Worm (Caenorhabditis elegans) whole organism, late embryonic: ENCODE data around the gene ent-7.

Experiments used
- C38D4.7 ChIP-seq: fragments of 200-800 bp; sonication (Bioruptor generic); optimal IDR thresholded peaks from 2 replicates; lab custom pipeline; 2018; ENCODE audit warnings: mild to moderate bottlenecking, missing genetic modification characterization, moderate library complexity, missing compliant biosample characterization
- K02D7.2 ChIP-seq: sonication (generic microtip); optimal IDR thresholded peaks from 2 replicates; lab custom pipeline; 2017; ENCODE audit warnings: mild to moderate bottlenecking, missing genetic modification characterization, missing compliant biosample characterization
- K09A11.1 ChIP-seq: sonication (generic microtip); optimal IDR thresholded peaks from 2 replicates; lab custom pipeline; 2017; ENCODE audit warnings: antibody characterized with exemption, mild to moderate bottlenecking, missing genetic modification characterization, missing compliant biosample characterization; ENCODE audit not compliant: insufficient read depth
- T23F11.4 ChIP-seq: fragments of 200-800 bp; sonication (Bioruptor generic); optimal IDR thresholded peaks from 2 replicates; lab custom pipeline; 2018; ENCODE audit warnings: mild to moderate bottlenecking, missing genetic modification characterization, missing compliant biosample characterization
- ahr-1 ChIP-seq: sonication (generic microtip); optimal IDR thresholded peaks from 2 replicates; lab custom pipeline; 2016; ENCODE audit warnings: missing genetic modification characterization, missing compliant biosample characterization
- ama-1 ChIP-seq: fragments of 150-350 bp; optimal IDR thresholded peaks from 2 replicates; lab custom pipeline; 2014
- ceh-14 ChIP-seq: sonication (generic microtip); optimal IDR thresholded peaks from 2 replicates; lab custom pipeline; 2016; ENCODE audit warnings: missing genotype, missing genetic modification characterization, missing compliant biosample characterization
- ceh-18 ChIP-seq: sonication (generic microtip); optimal IDR thresholded peaks from 2 replicates; lab custom pipeline; 2016; ENCODE audit warnings: missing genetic modification characterization, missing compliant biosample characterization
- ceh-19 ChIP-seq: fragments of 200-800 bp; sonication (Bioruptor generic); optimal IDR thresholded peaks from 2 replicates; lab custom pipeline; 2018; ENCODE audit warnings: mild to moderate bottlenecking, missing genetic modification characterization, missing compliant biosample characterization
- ceh-2 ChIP-seq: sonication (generic microtip); optimal IDR thresholded peaks from 2 replicates; lab custom pipeline; 2016; ENCODE audit warnings: missing genotype, missing genetic modification characterization, missing compliant biosample characterization
- ceh-22 ChIP-seq: sonication (generic microtip); optimal IDR thresholded peaks from 2 replicates; lab custom pipeline; 2017; ENCODE audit warnings: missing biosample characterization, missing genetic modification characterization
- ceh-30 ChIP-seq: fragments of 150-350 bp; optimal IDR thresholded peaks from 2 replicates; lab custom pipeline; 2014; ENCODE audit warnings: missing biosample characterization, missing genetic modification characterization
- ceh-31 ChIP-seq: sonication (generic microtip); optimal IDR thresholded peaks from 2 replicates; lab custom pipeline; 2016; ENCODE audit warnings: missing genetic modification characterization, missing compliant biosample characterization
- ceh-34 ChIP-seq: sonication (generic microtip); optimal IDR thresholded peaks from 2 replicates; lab custom pipeline; 2016; ENCODE audit warnings: mild to moderate bottlenecking, missing genetic modification characterization, missing compliant biosample characterization
- ceh-45 ChIP-seq: fragments of 200-800 bp; sonication (Bioruptor generic); IDR thresholded peaks from 2 replicates; pipeline ENCODE4 v1.3.6; 2022; ENCODE audit warnings: missing genetic modification reagents, missing genetic modification characterization, missing compliant biosample characterization
- ceh-6 ChIP-seq: fragments of 200-800 bp; sonication (Bioruptor generic); optimal IDR thresholded peaks from 2 replicates; lab custom pipeline; 2018; ENCODE audit warnings: mild to moderate bottlenecking, missing genetic modification characterization, missing compliant biosample characterization
- che-1 ChIP-seq: sonication (generic microtip); optimal IDR thresholded peaks from 2 replicates; lab custom pipeline; 2016; ENCODE audit warnings: mild to moderate bottlenecking, missing genetic modification characterization, missing compliant biosample characterization
- dmd-4 ChIP-seq: sonication (generic microtip); optimal IDR thresholded peaks from 2 replicates; lab custom pipeline; 2016; ENCODE audit warnings: borderline replicate concordance, missing genetic modification characterization, missing compliant biosample characterization
- elt-2 ChIP-seq: sonication (generic microtip); optimal IDR thresholded peaks from 2 replicates; lab custom pipeline; 2016; ENCODE audit warnings: missing genetic modification reagents, missing genetic modification characterization, missing compliant biosample characterization
- fkh-6 ChIP-seq: sonication (generic microtip); optimal IDR thresholded peaks from 2 replicates; lab custom pipeline; 2016; ENCODE audit warnings: missing genetic modification characterization, missing compliant biosample characterization
- hlh-13 ChIP-seq: fragments of 200-800 bp; sonication (Bioruptor generic); optimal IDR thresholded peaks from 2 replicates; lab custom pipeline; 2018; ENCODE audit warnings: mild to moderate bottlenecking, missing genetic modification characterization, missing compliant biosample characterization
- hlh-30 ChIP-seq: sonication (generic microtip); optimal IDR thresholded peaks from 2 replicates; lab custom pipeline; 2017; ENCODE audit warnings: antibody characterized with exemption, missing genetic modification characterization, missing compliant biosample characterization; ENCODE audit not compliant: insufficient read depth
- hlh-6 ChIP-seq: sonication (generic microtip); optimal IDR thresholded peaks from 2 replicates; lab custom pipeline; 2016; ENCODE audit warnings: missing genotype, missing genetic modification characterization, missing compliant biosample characterization
- hlh-8 ChIP-seq: sonication (generic microtip); optimal IDR thresholded peaks from 2 replicates; lab custom pipeline; 2016; ENCODE audit warnings: missing genotype, missing genetic modification characterization, missing compliant biosample characterization
- lin-11 ChIP-seq: fragments of 200-800 bp; sonication (Bioruptor generic); optimal IDR thresholded peaks from 2 replicates; lab custom pipeline; 2018; ENCODE audit warnings: mild to moderate bottlenecking, missing genetic modification characterization, missing compliant biosample characterization
- mec-3 ChIP-seq: sonication (generic microtip); optimal IDR thresholded peaks from 2 replicates; lab custom pipeline; 2016; ENCODE audit warnings: borderline replicate concordance, missing genetic modification characterization, missing compliant biosample characterization
- nhr-11 ChIP-seq: fragments of 150-350 bp; optimal IDR thresholded peaks from 2 replicates; lab custom pipeline; 2014; ENCODE audit warnings: missing biosample characterization, missing genetic modification characterization
- npax-4 ChIP-seq: sonication (generic microtip); optimal IDR thresholded peaks from 2 replicates; lab custom pipeline; 2016; ENCODE audit warnings: missing genetic modification characterization, missing compliant biosample characterization
- odd-2 ChIP-seq: sonication (generic microtip); optimal IDR thresholded peaks from 2 replicates; lab custom pipeline; 2017; ENCODE audit warnings: antibody characterized with exemption, mild to moderate bottlenecking, missing genetic modification characterization, missing compliant biosample characterization
- pag-3 ChIP-seq: sonication (generic microtip); optimal IDR thresholded peaks from 2 replicates; lab custom pipeline; 2016; ENCODE audit warnings: missing compliant biosample characterization, missing genetic modification characterization, borderline replicate concordance
- pax-1 ChIP-seq: fragments of 150-350 bp; optimal IDR thresholded peaks from 2 replicates; lab custom pipeline; 2014; ENCODE audit warnings: missing biosample characterization, missing genetic modification characterization
- pha-2 ChIP-seq: sonication (generic microtip); optimal IDR thresholded peaks from 2 replicates; lab custom pipeline; 2017; ENCODE audit warnings: mild to moderate bottlenecking, missing genetic modification characterization, missing compliant biosample characterization
- pha-4 ChIP-seq: fragments of 150-350 bp; optimal IDR thresholded peaks from 2 replicates; lab custom pipeline; 2018; ENCODE audit warnings: missing biosample characterization, missing genetic modification reagents, missing genetic modification characterization
- pros-1 ChIP-seq: fragments of 150-350 bp; optimal IDR thresholded peaks from 2 replicates; lab custom pipeline; 2014; ENCODE audit warnings: missing biosample characterization, missing genetic modification reagents, missing genetic modification characterization
- rnt-1 ChIP-seq: sonication (generic microtip); optimal IDR thresholded peaks from 2 replicates; lab custom pipeline; 2016; ENCODE audit warnings: missing genetic modification characterization, missing compliant biosample characterization
- sox-4 ChIP-seq: sonication (generic microtip); optimal IDR thresholded peaks from 2 replicates; lab custom pipeline; 2017; ENCODE audit warnings: mild to moderate bottlenecking, missing genetic modification characterization, inconsistent platforms, missing compliant biosample characterization
- syd-9 ChIP-seq: sonication (generic microtip); optimal IDR thresholded peaks from 2 replicates; lab custom pipeline; 2016; ENCODE audit warnings: mild to moderate bottlenecking, missing genetic modification characterization, moderate library complexity, missing compliant biosample characterization
- tbx-2 ChIP-seq: sonication (generic microtip); optimal IDR thresholded peaks from 2 replicates; lab custom pipeline; 2016; ENCODE audit warnings: missing genetic modification characterization, missing compliant biosample characterization
- tbx-7 ChIP-seq: sonication (generic microtip); optimal IDR thresholded peaks from 2 replicates; lab custom pipeline; 2016; ENCODE audit warnings: missing genotype, missing genetic modification characterization, missing compliant biosample characterization
- ttx-3 ChIP-seq: sonication (generic microtip); optimal IDR thresholded peaks from 2 replicates; lab custom pipeline; 2016; ENCODE audit warnings: missing genetic modification reagents, missing genetic modification characterization, missing compliant biosample characterization
- unc-86 ChIP-seq: sonication (generic microtip); optimal IDR thresholded peaks from 2 replicates; lab custom pipeline; 2016; ENCODE audit warnings: missing genetic modification characterization, missing compliant biosample characterization
- ztf-16 ChIP-seq: sonication (generic microtip); optimal IDR thresholded peaks from 2 replicates; lab custom pipeline; 2017; ENCODE audit warnings: missing genetic modification characterization, missing compliant biosample characterization

The ent-7 gene

ce11 chrIV:9994895-9995394 is 22.1 kb upstream of the ent-7 start, which contains the start of gene uba-1:
TSS of gene uba-1 (minus strand) at chrIV:9994945.
- TF ChIP-seq hlh-30 (tag; lab: Kevin White, UChicago) (no peak), hlh-8 (no peak), ceh-31 (tag; lab: Kevin White, UChicago) (no peak), K09A11.1 (no peak), unc-86 (tag; lab: Kevin White, UChicago) (no peak), ceh-45 (GFP tag; lab: Robert Waterston, UW) (no peak), che-1 (no peak), mec-3 (tag; lab: Kevin White, UChicago) (no peak), odd-2 (tag; lab: Kevin White, UChicago) (no peak), pag-3 (tag; lab: Kevin White, UChicago) (no peak), ceh-18 (tag; lab: Kevin White, UChicago) (no peak), dmd-4 (tag; lab: Kevin White, UChicago) (no peak), pax-1 (no peak), ceh-2 (tag; lab: Kevin White, UChicago) (no peak), pha-4 (tag; lab: Kevin White, UChicago) (no peak), ceh-6 (GFP tag; lab: Kevin White, UChicago) (no peak), ceh-34 (tag; lab: Kevin White, UChicago) (no peak)
- TF ChIP-seq, all 69 proteins: peak for 0

DNA sequence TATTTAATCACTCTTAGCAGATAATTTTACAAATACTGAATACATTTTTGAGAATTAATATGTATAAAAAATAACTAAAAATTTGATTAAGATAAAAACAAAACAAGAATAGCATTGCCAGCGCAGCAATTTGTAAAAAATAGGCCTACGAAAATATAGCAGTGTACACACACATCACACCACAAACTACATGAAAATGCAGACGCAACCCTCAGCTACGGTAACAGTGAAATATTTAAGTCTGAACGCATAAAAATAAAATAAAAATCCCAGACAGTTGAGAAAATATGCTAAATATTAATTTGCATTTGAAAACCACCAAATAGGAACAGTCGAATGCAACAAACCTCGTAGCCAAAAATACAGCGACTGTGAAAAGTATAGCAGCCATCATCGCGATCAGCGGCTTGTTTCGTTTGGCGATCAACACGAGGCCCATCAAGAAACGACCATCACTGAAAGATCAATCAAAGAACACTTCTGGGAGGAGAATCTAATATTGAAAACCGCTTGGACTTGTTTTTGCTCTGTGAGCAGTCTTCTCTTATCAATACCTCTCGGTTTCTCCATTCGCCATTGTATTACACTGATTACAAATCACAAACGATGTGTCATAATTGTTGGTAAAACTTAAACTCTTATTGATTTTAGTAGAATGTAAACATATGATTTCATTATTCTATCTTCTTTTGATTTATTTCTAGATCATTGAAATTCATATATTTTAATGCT is 18.4 kb upstream of the ent-7 start, which contains the start of gene pyp-1:
Gene pyp-1, minus strand, starts transcription at position 439 of the 732 bp plus-strand sequence.
- TF ChIP-seq elt-2 (tag; lab: Kevin White, UChicago), result peak; percentile 6
- no peak for TF ChIP-seq syd-9 (tag; lab: Kevin White, UChicago)
- TF ChIP-seq, all 69 proteins: peak for 1

DNA sequence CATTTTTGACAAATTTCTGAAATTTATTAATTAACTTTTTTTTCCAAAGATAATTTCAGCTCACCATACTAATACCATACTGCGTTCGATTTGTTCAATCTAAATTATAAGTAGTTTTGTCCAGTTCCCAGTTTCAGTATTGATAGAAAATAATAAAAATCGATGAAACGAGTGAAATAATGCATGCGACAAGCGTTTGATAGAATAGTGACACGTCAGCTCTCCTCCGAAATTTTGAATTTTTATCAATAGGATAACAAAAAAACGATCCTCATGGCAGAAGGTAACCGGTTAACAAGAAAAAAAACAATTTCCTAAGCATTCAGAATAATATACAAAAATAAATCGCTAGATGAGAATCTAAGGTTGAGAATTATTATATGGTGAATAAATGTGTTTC is 15.3 kb upstream of the ent-7 start, which contains the start of gene C47E12.3:
Gene C47E12.3, minus strand, starts transcription at position 101 of the 400 bp plus-strand sequence.
- TF ChIP-seq tbx-2 (tag; lab: Kevin White, UChicago) (no peak), ttx-3 (no peak), K02D7.2 (tag; lab: Kevin White, UChicago) (no peak), dmd-4 (tag; lab: Kevin White, UChicago) (no peak), ztf-16 (tag; lab: Kevin White, UChicago) (no peak), unc-86 (tag; lab: Kevin White, UChicago) (no peak), C38D4.7 (GFP tag; lab: Kevin White, UChicago) (no peak), ceh-6 (GFP tag; lab: Kevin White, UChicago) (no peak), elt-2 (tag; lab: Kevin White, UChicago) (no peak), che-1 (no peak), hlh-6 (tag; lab: Kevin White, UChicago) (no peak), hlh-13 (GFP tag; lab: Kevin White, UChicago) (no peak), ceh-34 (tag; lab: Kevin White, UChicago) (no peak), ceh-19 (GFP tag; lab: Kevin White, UChicago) (no peak), K09A11.1 (no peak), npax-4 (tag; lab: Kevin White, UChicago) (no peak), nhr-11 (tag; lab: Kevin White, UChicago) (no peak), pha-2 (no peak), rnt-1 (no peak), tbx-7 (tag; lab: Kevin White, UChicago) (no peak)

ce11 chrIV:10003372-10003771 is 13.7 kb upstream of the ent-7 start, which contains the start of the genes C47E12.2 and sars-1:
TSS of gene C47E12.2 (minus strand) at chrIV:10003502.
TSS of gene sars-1 (plus strand) at chrIV:10003726.
- TF ChIP-seq ttx-3 (no peak), C38D4.7 (GFP tag; lab: Kevin White, UChicago) (no peak), pros-1 (no peak), ama-1 (lab: Kevin White, UChicago) (no peak), ceh-30 (tag; lab: Kevin White, UChicago) (no peak), sox-4 (tag; lab: Kevin White, UChicago) (no peak), elt-2 (tag; lab: Kevin White, UChicago) (no peak), hlh-13 (GFP tag; lab: Kevin White, UChicago) (no peak), mec-3 (tag; lab: Kevin White, UChicago) (no peak), ceh-14 (tag; lab: Kevin White, UChicago) (no peak), ceh-2 (tag; lab: Kevin White, UChicago) (no peak), fkh-6 (tag; lab: Kevin White, UChicago) (no peak), odd-2 (tag; lab: Kevin White, UChicago) (no peak), lin-11 (tag; lab: Kevin White, UChicago) (no peak), T23F11.4 (GFP tag; lab: Kevin White, UChicago) (no peak), ahr-1 (tag; lab: Kevin White, UChicago) (no peak), ceh-22 (no peak)
- TF ChIP-seq, all 69 proteins: peak for 0
